Fruit fly (Drosophila melanogaster) whole organism, pupa: ENCODE measurements around the gene Prp40.

Source experiments
- CG10348 ChIP-seq: fragments of 200-800 bp; sonication (Bioruptor generic); IDR thresholded peaks from 2 replicates; pipeline ENCODE4 v1.3.6; 2022; ENCODE audit warnings: missing biosample characterization, missing genetic modification characterization
- CG12605 ChIP-seq: fragments of 200-800 bp; sonication (Bioruptor generic); IDR thresholded peaks from 2 replicates; pipeline ENCODE4 v1.3.6; 2022; ENCODE audit warnings: missing biosample characterization, missing genetic modification characterization
- CG13204 ChIP-seq: fragments of 200-800 bp; sonication (Bioruptor generic); optimal IDR thresholded peaks from 2 replicates; lab custom pipeline; 2018; ENCODE audit warnings: missing biosample characterization, mild to moderate bottlenecking, missing genetic modification characterization, moderate library complexity
- CG14655 ChIP-seq: fragments of 200-800 bp; sonication (Bioruptor generic); optimal IDR thresholded peaks from 3 replicates; lab custom pipeline; 2017; ENCODE audit warnings: mild to moderate bottlenecking, missing biosample characterization, missing genetic modification reagents, missing genetic modification characterization
- CG15710 ChIP-seq: fragments of 200-800 bp; sonication (Bioruptor generic); optimal IDR thresholded peaks from 2 replicates; lab custom pipeline; 2018; ENCODE audit warnings: missing biosample characterization, mild to moderate bottlenecking, missing genetic modification characterization, moderate library complexity
- CG17806 ChIP-seq: fragments of 200-800 bp; sonication (Bioruptor generic); optimal IDR thresholded peaks from 2 replicates; lab custom pipeline; 2018; ENCODE audit warnings: missing biosample characterization, mild to moderate bottlenecking, missing genetic modification characterization, moderate library complexity
- CG32121 ChIP-seq: fragments of 200-800 bp; sonication (Bioruptor generic); IDR thresholded peaks from 2 replicates; pipeline ENCODE4 v1.3.6; 2022; ENCODE audit warnings: missing biosample characterization, missing genetic modification characterization
- CG34367 ChIP-seq: fragments of 200-800 bp; sonication (Bioruptor generic); optimal IDR thresholded peaks from 2 replicates; lab custom pipeline; 2018; ENCODE audit warnings: missing biosample characterization, mild to moderate bottlenecking, missing genetic modification characterization
- CG4496 ChIP-seq: fragments of 200-800 bp; sonication (Bioruptor generic); IDR thresholded peaks from 3 replicates; pipeline ENCODE4 v1.3.6; 2022; ENCODE audit warnings: missing biosample characterization, missing genetic modification characterization
- CG8159 ChIP-seq: fragments of 200-800 bp; sonication (Bioruptor generic); optimal IDR thresholded peaks from 3 replicates; lab custom pipeline; 2018; ENCODE audit warnings: missing biosample characterization, mild to moderate bottlenecking, missing genetic modification characterization, moderate library complexity
- CG8301 ChIP-seq: fragments of 200-800 bp; sonication (Bioruptor generic); optimal IDR thresholded peaks from 2 replicates; lab custom pipeline; 2018; ENCODE audit warnings: missing biosample characterization, mild to moderate bottlenecking, missing genetic modification characterization
- CG9948 ChIP-seq: fragments of 200-800 bp; sonication (Bioruptor generic); optimal IDR thresholded peaks from 2 replicates; lab custom pipeline; 2018; ENCODE audit warnings: missing biosample characterization, mild to moderate bottlenecking, missing genetic modification characterization, moderate library complexity
- D1 ChIP-seq: fragments of 200-800 bp; sonication (Bioruptor generic); optimal IDR thresholded peaks from 2 replicates; lab custom pipeline; 2018; ENCODE audit warnings: missing biosample characterization, mild to moderate bottlenecking, missing genetic modification characterization, moderate library complexity
- EcR ChIP-seq: fragments of 200-800 bp; sonication (Bioruptor generic); optimal IDR thresholded peaks from 3 replicates; lab custom pipeline; 2019; ENCODE audit warnings: missing biosample characterization, missing genetic modification characterization, mild to moderate bottlenecking, moderate library complexity, missing genetic modification reagents
- Ets98B ChIP-seq: fragments of 200-800 bp; sonication (Bioruptor generic); IDR thresholded peaks from 2 replicates; pipeline ENCODE4 v1.3.6; 2022; ENCODE audit warnings: missing biosample characterization, missing genetic modification characterization
- Pif1A ChIP-seq: fragments of 200-800 bp; sonication (Bioruptor generic); optimal IDR thresholded peaks from 3 replicates; lab custom pipeline; 2016; ENCODE audit warnings: missing biosample characterization, missing genetic modification characterization
- Pif1B ChIP-seq: fragments of 200-800 bp; sonication (Bioruptor generic); optimal IDR thresholded peaks from 3 replicates; lab custom pipeline; 2016; ENCODE audit warnings: missing biosample characterization, missing genetic modification characterization
- Snoo ChIP-seq: fragments of 200-800 bp; sonication (Bioruptor generic); optimal IDR thresholded peaks from 3 replicates; lab custom pipeline; 2017; ENCODE audit warnings: missing biosample characterization, mild to moderate bottlenecking, missing genetic modification characterization, inconsistent platforms
- fd96Ca ChIP-seq: fragments of 200-800 bp; sonication (Bioruptor generic); IDR thresholded peaks from 3 replicates; pipeline ENCODE4 v1.3.6; 2022; ENCODE audit warnings: missing biosample characterization, missing genetic modification characterization
- gl ChIP-seq: fragments of 200-800 bp; sonication (Bioruptor generic); optimal IDR thresholded peaks from 2 replicates; lab custom pipeline; 2018; ENCODE audit warnings: missing biosample characterization, mild to moderate bottlenecking, missing genetic modification characterization
- rn ChIP-seq: fragments of 200-800 bp; sonication (Bioruptor generic); IDR thresholded peaks from 2 replicates; pipeline ENCODE4 v1.3.6; 2022; ENCODE audit warnings: missing biosample characterization, missing genetic modification characterization

Gene Prp40

DNA sequence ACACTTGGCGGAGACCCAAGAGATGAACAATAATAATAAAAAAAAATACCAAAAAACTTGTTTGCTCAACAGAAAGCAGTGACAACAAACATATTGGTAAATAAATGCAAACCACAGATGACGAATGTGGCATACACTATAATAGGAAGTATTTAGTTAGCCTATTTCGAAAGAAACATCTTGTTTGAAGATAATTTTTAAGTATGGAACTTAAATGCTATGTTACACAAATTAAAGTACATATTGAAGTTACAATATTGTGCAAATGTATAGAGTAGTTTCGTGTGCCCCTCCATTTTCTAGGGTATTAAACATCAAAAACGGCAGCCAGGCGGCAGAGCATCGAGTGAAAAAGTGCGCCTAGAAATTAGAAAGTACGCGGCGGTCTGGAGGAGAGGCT is 19.6 kb upstream of the Prp40 start:
- TF ChIP-seq CG34367 = no peak
- TF ChIP-seq CG8301 (tag; lab: Kevin White, UChicago) = peak; percentile 90
- TF ChIP-seq CG14655 (GFP tag; lab: Kevin White, UChicago) = peak; percentile 81
- peak; percentile 57; the same call in 1 of the 2 replicates for TF ChIP-seq CG10348 (GFP tag; lab: Robert Waterston, UW)
- peak; percentile 44; the same call in 1 of the 2 replicates for TF ChIP-seq rn (GFP tag; lab: Robert Waterston, UW)
- TF ChIP-seq Ets98B (GFP tag; lab: Robert Waterston, UW) = peak; percentile 89
- peak; percentile 85 for TF ChIP-seq CG32121
- TF ChIP-seq Pif1A = peak; percentile 59
- no peak for TF ChIP-seq fd96Ca
- TF ChIP-seq CG12605 (GFP tag; lab: Robert Waterston, UW) = no peak
- TF ChIP-seq CG4496 (GFP tag; lab: Robert Waterston, UW) = peak; percentile 73

dm6 chr2L:3004601-3005000 is 18.4 kb upstream of the Prp40 start:
- TF ChIP-seq CG15710 (tag; lab: Kevin White, UChicago) (peak; percentile 45), rn (GFP tag; lab: Robert Waterston, UW) (no peak), fd96Ca (peak; percentile 55; the same call in 2 of the 3 replicates), EcR (peak; percentile 61), Ets98B (GFP tag; lab: Robert Waterston, UW) (no peak), Snoo (peak; percentile 11), CG8301 (tag; lab: Kevin White, UChicago) (no peak), CG8159 (tag; lab: Kevin White, UChicago) (peak; percentile 41), CG12605 (GFP tag; lab: Robert Waterston, UW) (no peak), gl (peak; percentile 3), CG34367 (peak; percentile 25), CG17806 (tag; lab: Kevin White, UChicago) (peak; percentile 53), Pif1B (GFP tag; lab: Kevin White, UChicago) (peak; percentile 4), Pif1A (peak; percentile 18), CG13204 (GFP tag; lab: Kevin White, UChicago) (peak; percentile 33), CG32121 (no peak), CG4496 (GFP tag; lab: Robert Waterston, UW) (peak; percentile 44; the same call in 2 of the 3 replicates), CG9948 (tag; lab: Kevin White, UChicago) (peak; percentile 10)

dm6 chr2L:3005483-3005882 is 17.5 kb upstream of the Prp40 start:
- no peak for TF ChIP-seq CG17806 (tag; lab: Kevin White, UChicago)
- no peak for TF ChIP-seq EcR
- no peak for TF ChIP-seq Snoo
- TF ChIP-seq Pif1B (GFP tag; lab: Kevin White, UChicago) = no peak
- TF ChIP-seq CG4496 (GFP tag; lab: Robert Waterston, UW) = no peak
- no peak for TF ChIP-seq CG32121
- TF ChIP-seq, all 21 proteins: peak for 0

DNA sequence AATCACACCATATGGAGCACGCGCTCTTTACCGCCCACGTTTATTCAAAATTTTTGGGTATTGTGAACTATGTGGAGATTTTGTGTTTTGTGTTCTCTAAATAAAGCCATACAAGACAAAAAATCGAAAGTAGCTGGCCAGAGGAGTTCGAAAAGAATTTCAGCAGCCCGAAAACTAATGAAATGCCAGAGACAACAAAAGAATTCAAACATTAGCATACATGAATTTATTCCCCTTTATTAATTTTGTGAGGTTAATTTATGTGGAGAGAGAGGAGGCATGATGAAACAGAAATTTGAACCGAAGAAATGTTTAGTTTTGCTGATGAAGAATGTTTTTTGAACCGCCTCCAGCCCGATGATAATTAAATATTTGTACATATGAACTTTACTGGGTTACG is 16.8 kb upstream of the Prp40 start:
- TF ChIP-seq CG4496 (GFP tag; lab: Robert Waterston, UW) (no peak), CG15710 (tag; lab: Kevin White, UChicago) (no peak), CG17806 (tag; lab: Kevin White, UChicago) (no peak), CG9948 (tag; lab: Kevin White, UChicago) (no peak), CG10348 (GFP tag; lab: Robert Waterston, UW) (no peak), Ets98B (GFP tag; lab: Robert Waterston, UW) (no peak), gl (no peak), rn (GFP tag; lab: Robert Waterston, UW) (no peak), Snoo (no peak), EcR (no peak), fd96Ca (no peak), Pif1B (GFP tag; lab: Kevin White, UChicago) (no peak), CG34367 (no peak), CG14655 (GFP tag; lab: Kevin White, UChicago) (no peak)

dm6 chr2L:3006925-3007426 is 16.1 kb upstream of the Prp40 start:
- TF ChIP-seq EcR = no peak
- TF ChIP-seq CG8301 (tag; lab: Kevin White, UChicago) = no peak
- no peak for TF ChIP-seq CG32121
- no peak for TF ChIP-seq CG34367
- no peak for TF ChIP-seq CG9948 (tag; lab: Kevin White, UChicago)
- TF ChIP-seq Pif1A = no peak
- no peak for TF ChIP-seq Snoo
- no peak for TF ChIP-seq CG10348 (GFP tag; lab: Robert Waterston, UW)
- no peak for TF ChIP-seq D1 (tag; lab: Kevin White, UChicago)
- TF ChIP-seq fd96Ca = no peak
- no peak for TF ChIP-seq CG12605 (GFP tag; lab: Robert Waterston, UW)
- no peak for TF ChIP-seq gl
- no peak for TF ChIP-seq CG13204 (GFP tag; lab: Kevin White, UChicago)
- no peak for TF ChIP-seq Pif1B (GFP tag; lab: Kevin White, UChicago)
- TF ChIP-seq CG15710 (tag; lab: Kevin White, UChicago) = no peak

- TF ChIP-seq Ets98B (GFP tag; lab: Robert Waterston, UW) (no peak), Pif1A (no peak)
- TF ChIP-seq, all 21 proteins: peak for 0
Observed at dm6 chr2L:3009438-3009837, 13.6 kb upstream of the Prp40 start.

DNA sequence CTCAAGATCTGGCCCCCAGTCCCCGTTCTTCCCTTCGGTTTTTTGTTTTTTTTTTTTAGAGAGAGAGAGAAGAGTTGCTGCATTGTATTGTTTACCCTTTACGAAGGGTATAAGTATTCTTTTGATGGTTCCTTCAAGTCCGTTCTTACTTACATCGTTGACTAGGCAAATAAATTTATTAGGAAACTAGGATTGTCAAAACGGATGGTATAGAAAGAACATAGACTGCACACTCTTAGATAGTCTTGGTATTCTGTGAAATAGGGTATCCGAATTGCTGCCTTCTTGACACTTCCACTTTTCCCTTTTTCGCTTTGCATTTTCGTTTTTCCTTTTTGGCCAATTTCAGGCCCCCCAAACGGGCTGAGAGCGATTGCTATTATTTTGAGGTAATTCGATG is 11.5 kb upstream of the Prp40 start:
- TF ChIP-seq CG10348 (GFP tag; lab: Robert Waterston, UW) (no peak), fd96Ca (peak; percentile 60; the same call in 2 of the 3 replicates), EcR (no peak), CG8159 (tag; lab: Kevin White, UChicago) (peak; percentile 80), Snoo (peak; percentile 78), CG17806 (tag; lab: Kevin White, UChicago) (peak; percentile 70), CG15710 (tag; lab: Kevin White, UChicago) (peak; percentile 73), D1 (tag; lab: Kevin White, UChicago) (no peak), rn (GFP tag; lab: Robert Waterston, UW) (no peak), CG14655 (GFP tag; lab: Kevin White, UChicago) (peak; percentile 57), CG9948 (tag; lab: Kevin White, UChicago) (peak; percentile 57), Pif1B (GFP tag; lab: Kevin White, UChicago) (peak; percentile 79), CG32121 (no peak), CG12605 (GFP tag; lab: Robert Waterston, UW) (no peak; the same call in 1 of the 2 replicates), CG13204 (GFP tag; lab: Kevin White, UChicago) (peak; percentile 22), CG34367 (peak; percentile 66), Ets98B (GFP tag; lab: Robert Waterston, UW) (no peak), Pif1A (peak; percentile 75), gl (peak; percentile 21), CG8301 (tag; lab: Kevin White, UChicago) (peak; percentile 38), CG4496 (GFP tag; lab: Robert Waterston, UW) (peak; percentile 60; the same call in 2 of the 3 replicates)
